Fruit fly (Drosophila melanogaster): ENCODE results near the gene CG10958.

The CG10958 gene

dm6 chrX:8125224-8125649 lies 6.8 kb upstream of the CG10958 start (continued):
- TF ChIP-seq fru (optimal IDR thresholded peaks at IDR 0.05) (no peak), dmrt99B (tag; optimal IDR thresholded peaks at IDR 0.05) (peak; percentile 77), Pdp1 (GFP tag; optimal IDR thresholded peaks at IDR 0.05) (no peak), Chrac-16 (GFP tag; optimal IDR thresholded peaks at IDR 0.05) (no peak), CG10267 (tag; optimal IDR thresholded peaks at IDR 0.05) (peak; percentile 46), esg (GFP tag; conservative IDR thresholded peaks at IDR 0.05) (0 out of 2 replicates have a peak, but pooled peaks have one; percentile 27), CG1792 (GFP tag; optimal IDR thresholded peaks at IDR 0.05) (no peak), CG14050 (GFP tag; IDR thresholded peaks at IDR 0.05) (no peak), pfk (GFP tag; optimal IDR thresholded peaks at IDR 0.05) (no peak), prd (optimal IDR thresholded peaks at IDR 0.05) (no peak), prd (GFP tag; IDR thresholded peaks at IDR 0.05) (peak; percentile 71; the same call in 2 of the 3 replicates), ham (GFP tag; IDR thresholded peaks at IDR 0.05) (no peak), CG11093 (GFP tag; IDR thresholded peaks at IDR 0.05) (no peak), NK7.1 (GFP tag; optimal IDR thresholded peaks at IDR 0.05) (no peak), knrl (GFP tag; IDR thresholded peaks at IDR 0.05; ENCODE audit: partially characterized antibody) (no peak), sna (GFP tag; IDR thresholded peaks at IDR 0.05; ENCODE audit: partially characterized antibody) (no peak), CG10462 (GFP tag; optimal IDR thresholded peaks at IDR 0.05) (no peak), peb (GFP tag; IDR thresholded peaks at IDR 0.05) (no peak), Lpt (GFP tag; optimal IDR thresholded peaks at IDR 0.05) (no peak), slp2 (GFP tag; optimal IDR thresholded peaks at IDR 0.05) (no peak), Dad (GFP tag; optimal IDR thresholded peaks at IDR 0.05) (no peak), CG18764 (GFP tag; optimal IDR thresholded peaks at IDR 0.05) (no peak), Max (GFP tag; optimal IDR thresholded peaks at IDR 0.05) (peak; percentile 8), CG10979 (tag; optimal IDR thresholded peaks at IDR 0.05) (peak; percentile 69), CG14014 (GFP tag; IDR thresholded peaks at IDR 0.05) (no peak), al (GFP tag; IDR thresholded peaks at IDR 0.05) (no peak), tna (GFP tag; IDR thresholded peaks at IDR 0.05; ENCODE audit: partially characterized antibody) (no peak), lola (GFP tag; optimal IDR thresholded peaks at IDR 0.05) (peak in 1 of 3 experiments; percentile 60), Dbx (GFP tag; IDR thresholded peaks at IDR 0.05) (no peak), Bgb (GFP tag; IDR thresholded peaks at IDR 0.05; ENCODE audit: partially characterized antibody) (no peak), ind (GFP tag; optimal IDR thresholded peaks at IDR 0.05) (peak; percentile 49), CG17912 (GFP tag; optimal IDR thresholded peaks at IDR 0.05) (no peak), CG2889 (GFP tag; IDR thresholded peaks at IDR 0.05) (no peak), scrt (GFP tag; optimal IDR thresholded peaks at IDR 0.05) (no peak), CkIIα-i1 (GFP tag; IDR thresholded peaks at IDR 0.05) (no peak), CG17612 (GFP tag; IDR thresholded peaks at IDR 0.05) (no peak), CG2129 (GFP tag; IDR thresholded peaks at IDR 0.05; ENCODE audit: partially characterized antibody) (no peak), ssp (GFP tag; IDR thresholded peaks at IDR 0.05) (no peak), HLHmδ (GFP tag; optimal IDR thresholded peaks at IDR 0.05) (no peak), Oli (tag; optimal IDR thresholded peaks at IDR 0.05) (peak; percentile 74), org-1 (GFP tag; optimal IDR thresholded peaks at IDR 0.05) (no peak), nom (GFP tag; optimal IDR thresholded peaks at IDR 0.05) (no peak), CG9876 (GFP tag; optimal IDR thresholded peaks at IDR 0.05) (no peak), CG4360 (GFP tag; IDR thresholded peaks at IDR 0.05) (no peak), amos (GFP tag; IDR thresholded peaks at IDR 0.05; ENCODE audit: partially characterized antibody) (no peak), CG7839 (tag; optimal IDR thresholded peaks at IDR 0.05) (peak; percentile 62), CG14667 (GFP tag; IDR thresholded peaks at IDR 0.05) (no peak), CG4282 (GFP tag; optimal IDR thresholded peaks at IDR 0.05) (no peak), zf30C (GFP tag; optimal IDR thresholded peaks at IDR 0.05) (no peak), Mes4 (GFP tag; optimal IDR thresholded peaks at IDR 0.05) (no peak), MBD-R2 (GFP tag; IDR thresholded peaks at IDR 0.05) (no peak), sima (GFP tag; optimal IDR thresholded peaks at IDR 0.05) (no peak)

Data from whole organism, embryonic.